Fruit fly (Drosophila melanogaster) whole organism, embryonic: ENCODE data around the gene CG31807.

Source experiments
- B-H2 ChIP-seq: fragments of 200-800 bp; sonication (Bioruptor generic); optimal IDR thresholded peaks from 2 replicates; lab custom pipeline; 2018; ENCODE audit warnings: missing biosample characterization, mild to moderate bottlenecking, missing genetic modification characterization
- BEAF-32 ChIP-seq: fragments of 200-800 bp; sonication (Bioruptor generic); optimal IDR thresholded peaks from 3 replicates; lab custom pipeline; 2017; ENCODE audit warnings: missing biosample characterization, missing genetic modification characterization, mild to moderate bottlenecking, moderate library complexity, missing genetic modification reagents
- CG10462 ChIP-seq: fragments of 200-800 bp; sonication (Bioruptor generic); optimal IDR thresholded peaks from 2 replicates; lab custom pipeline; 2016; ENCODE audit warnings: missing biosample characterization, missing genetic modification characterization
- CG11247 ChIP-seq: fragments of 200-800 bp; sonication (Bioruptor generic); IDR thresholded peaks from 2 replicates; pipeline ENCODE4 v1.3.6; 2022; ENCODE audit warnings: missing biosample characterization, missing genetic modification characterization
- CG11560 ChIP-seq: fragments of 200-800 bp; sonication (Bioruptor generic); IDR thresholded peaks from 3 replicates; pipeline ENCODE4 v1.3.6; 2022; ENCODE audit warnings: missing biosample characterization, missing genetic modification characterization
- CG12391 ChIP-seq: fragments of 200-800 bp; sonication (Bioruptor generic); optimal IDR thresholded peaks from 3 replicates; lab custom pipeline; 2018; ENCODE audit warnings: missing biosample characterization, mild to moderate bottlenecking, missing genetic modification characterization, moderate library complexity
- CG12659 ChIP-seq: fragments of 200-800 bp; sonication (Bioruptor generic); optimal IDR thresholded peaks from 3 replicates; lab custom pipeline; 2017; ENCODE audit warnings: mild to moderate bottlenecking, missing biosample characterization, missing genetic modification reagents, missing genetic modification characterization
- CG13624 ChIP-seq: fragments of 200-800 bp; sonication (Bioruptor generic); optimal IDR thresholded peaks from 2 replicates; lab custom pipeline; 2016; ENCODE audit warnings: missing biosample characterization, missing genetic modification characterization
- CG14965 ChIP-seq: fragments of 200-800 bp; sonication (Bioruptor generic); optimal IDR thresholded peaks from 2 replicates; lab custom pipeline; 2016; ENCODE audit warnings: missing biosample characterization, missing genetic modification characterization, borderline replicate concordance
- CG15073 ChIP-seq: fragments of 200-800 bp; sonication (Bioruptor generic); optimal IDR thresholded peaks from 2 replicates; lab custom pipeline; 2016; ENCODE audit warnings: missing biosample characterization, missing genetic modification characterization
- CG15479 ChIP-seq: fragments of 200-800 bp; sonication (Bioruptor generic); optimal IDR thresholded peaks from 3 replicates; lab custom pipeline; 2019; ENCODE audit warnings: missing biosample characterization, mild to moderate bottlenecking, missing genetic modification characterization, moderate library complexity
- CG15601 ChIP-seq: fragments of 200-800 bp; sonication (Bioruptor generic); optimal IDR thresholded peaks from 3 replicates; lab custom pipeline; 2019; ENCODE audit warnings: missing biosample characterization, mild to moderate bottlenecking, missing genetic modification characterization, moderate library complexity
- CG1603 ChIP-seq: fragments of 200-800 bp; sonication (Bioruptor generic); optimal IDR thresholded peaks from 2 replicates; lab custom pipeline; 2019; ENCODE audit warnings: missing biosample characterization, mild to moderate bottlenecking, missing genetic modification characterization, moderate library complexity
- CG18619 ChIP-seq: fragments of 200-800 bp; sonication (Bioruptor generic); optimal IDR thresholded peaks from 3 replicates; lab custom pipeline; 2017; ENCODE audit warnings: missing biosample characterization, mild to moderate bottlenecking, missing genetic modification characterization
- CG2199 ChIP-seq: fragments of 200-800 bp; sonication (Bioruptor generic); IDR thresholded peaks from 3 replicates; pipeline ENCODE4 v1.3.6; 2022; ENCODE audit warnings: missing biosample characterization, missing genetic modification characterization
- CG2678 ChIP-seq: fragments of 200-800 bp; sonication (Bioruptor generic); optimal IDR thresholded peaks from 3 replicates; lab custom pipeline; 2019; ENCODE audit warnings: missing biosample characterization, mild to moderate bottlenecking, missing genetic modification characterization, moderate library complexity
- CG31365 ChIP-seq: fragments of 200-800 bp; sonication (Bioruptor generic); optimal IDR thresholded peaks from 2 replicates; lab custom pipeline; 2018; ENCODE audit warnings: missing biosample characterization, mild to moderate bottlenecking, missing genetic modification characterization
- CG8290 ChIP-seq, 3 experiments: fragments of 200-800 bp; sonication (Bioruptor generic); optimal IDR thresholded peaks; 2 replicates each; lab custom pipeline; 2016 to 2019; ENCODE audit warnings: missing biosample characterization in 3 of 3, missing genetic modification characterization in 3 of 3, mild to moderate bottlenecking in 2 of 3, moderate library complexity in 1 of 3
- CG9797 ChIP-seq: fragments of 200-800 bp; sonication (Bioruptor generic); optimal IDR thresholded peaks from 3 replicates; lab custom pipeline; 2018; ENCODE audit warnings: missing biosample characterization, mild to moderate bottlenecking, missing genetic modification characterization
- CkIIα-i1 ChIP-seq: fragments of 200-800 bp; sonication (Bioruptor generic); IDR thresholded peaks from 2 replicates; pipeline ENCODE4 v1.3.6; 2022; ENCODE audit warnings: missing biosample characterization, missing genetic modification characterization
- Dip2 ChIP-seq: fragments of 200-800 bp; sonication (Bioruptor generic); IDR thresholded peaks from 2 replicates; pipeline ENCODE4 v1.3.6; 2022; ENCODE audit warnings: missing biosample characterization, missing genetic modification characterization
- Ets65A ChIP-seq: fragments of 200-800 bp; sonication (Bioruptor generic); peaks from one replicate; lab custom pipeline; 2016; ENCODE audit warnings: missing biosample characterization, missing genetic modification characterization
- Ets97D ChIP-seq: fragments of 200-800 bp; sonication (Bioruptor generic); optimal IDR thresholded peaks from 3 replicates; lab custom pipeline; 2016; ENCODE audit warnings: missing biosample characterization, missing genetic modification characterization
- Fer1 ChIP-seq: fragments of 200-800 bp; sonication (Bioruptor generic); optimal IDR thresholded peaks from 2 replicates; lab custom pipeline; 2017; ENCODE audit warnings: missing biosample characterization, mild to moderate bottlenecking, missing genetic modification characterization
- Gsc ChIP-seq: fragments of 200-800 bp; sonication (Bioruptor generic); IDR thresholded peaks from 2 replicates; pipeline ENCODE4 v1.3.6; 2022; ENCODE audit warnings: missing biosample characterization, missing genetic modification characterization
- HHEX ChIP-seq: fragments of 200-800 bp; sonication (Bioruptor generic); optimal IDR thresholded peaks from 3 replicates; lab custom pipeline; 2017; ENCODE audit warnings: missing biosample characterization, mild to moderate bottlenecking, missing genetic modification characterization, missing genetic modification reagents
- Mad ChIP-seq: fragments of 200-800 bp; sonication (Bioruptor generic); optimal IDR thresholded peaks from 2 replicates; lab custom pipeline; 2016; ENCODE audit warnings: missing biosample characterization, missing genetic modification characterization
- Ravus ChIP-seq: fragments of 200-800 bp; sonication (Bioruptor generic); IDR thresholded peaks from 2 replicates; pipeline ENCODE4 v1.3.6; 2022; ENCODE audit warnings: missing biosample characterization, missing genetic modification characterization
- Side ChIP-seq: fragments of 200-800 bp; sonication (Bioruptor generic); optimal IDR thresholded peaks from 2 replicates; lab custom pipeline; 2016; ENCODE audit warnings: missing biosample characterization, missing genetic modification characterization
- Sry-δ ChIP-seq: fragments of 200-800 bp; sonication (Bioruptor generic); optimal IDR thresholded peaks from 2 replicates; lab custom pipeline; 2016; ENCODE audit warnings: missing biosample characterization, missing genetic modification characterization
- Ssrp ChIP-seq: fragments of 200-800 bp; sonication (Bioruptor generic); optimal IDR thresholded peaks from 2 replicates; lab custom pipeline; 2018; ENCODE audit warnings: missing biosample characterization, mild to moderate bottlenecking, missing genetic modification characterization, moderate library complexity
- Taf1 ChIP-seq: fragments of 200-800 bp; sonication (Bioruptor generic); IDR thresholded peaks from 2 replicates; pipeline ENCODE4 v1.3.6; 2022; ENCODE audit warnings: missing biosample characterization, missing genetic modification characterization
- Trl ChIP-seq, 3 experiments: fragments of >200 bp in 2 of 3; fragments of 200-800 bp in 1 of 3; sonication (Bioruptor generic) in 1 of 3; optimal IDR thresholded peaks; 2 replicates in 1 of 3; 3 replicates in 2 of 3; lab custom pipeline; 2016 to 2017; ENCODE audit warnings: missing biosample characterization in 1 of 3, missing genetic modification characterization in 1 of 3
- Usf ChIP-seq: fragments of 200-800 bp; sonication (Bioruptor generic); optimal IDR thresholded peaks from 2 replicates; lab custom pipeline; 2017; ENCODE audit warnings: missing genotype, missing biosample characterization, missing genetic modification characterization
- crol ChIP-seq: fragments of 200-800 bp; sonication (Bioruptor generic); IDR thresholded peaks from 2 replicates; pipeline ENCODE4 v1.3.6; 2022; ENCODE audit warnings: missing biosample characterization, missing genetic modification characterization
- da ChIP-seq: fragments of 200-800 bp; sonication (Bioruptor generic); optimal IDR thresholded peaks from 2 replicates; lab custom pipeline; 2016; ENCODE audit warnings: missing biosample characterization, missing genetic modification characterization
- dan ChIP-seq: fragments of 200-800 bp; sonication (Bioruptor generic); IDR thresholded peaks from 2 replicates; pipeline ENCODE4 v1.3.6; 2022; ENCODE audit warnings: missing biosample characterization, missing genetic modification characterization
- dimm ChIP-seq: fragments of 200-800 bp; sonication (Bioruptor generic); IDR thresholded peaks from 2 replicates; pipeline ENCODE4 v1.3.6; 2022; ENCODE audit warnings: missing biosample characterization, missing genetic modification characterization
- disco-r ChIP-seq: fragments of 200-800 bp; sonication (Bioruptor generic); optimal IDR thresholded peaks from 2 replicates; lab custom pipeline; 2016; ENCODE audit warnings: missing biosample characterization, missing genetic modification characterization
- eve ChIP-seq, 2 experiments: fragments of >200 bp; optimal IDR thresholded peaks; 2 replicates each; lab custom pipeline; 2017; ENCODE audit warnings: missing biosample characterization in 2 of 2, missing genetic modification characterization in 2 of 2
- hbn ChIP-seq: fragments of 200-800 bp; sonication (Bioruptor generic); IDR thresholded peaks from 2 replicates; pipeline ENCODE4 v1.3.6; 2022; ENCODE audit warnings: missing biosample characterization, missing genetic modification characterization; ENCODE audit not compliant: partially characterized antibody
- knrl ChIP-seq: fragments of 200-800 bp; sonication (Bioruptor generic); IDR thresholded peaks from 3 replicates; pipeline ENCODE4 v1.3.6; 2022; ENCODE audit warnings: missing biosample characterization, missing genetic modification characterization; ENCODE audit not compliant: partially characterized antibody
- nerfin-1 ChIP-seq: fragments of 200-800 bp; sonication (Bioruptor generic); optimal IDR thresholded peaks from 3 replicates; lab custom pipeline; 2019; ENCODE audit warnings: missing biosample characterization, mild to moderate bottlenecking, missing genetic modification characterization, moderate library complexity
- oc ChIP-seq: fragments of 200-800 bp; sonication (Bioruptor generic); optimal IDR thresholded peaks from 2 replicates; lab custom pipeline; 2018; ENCODE audit warnings: missing biosample characterization, mild to moderate bottlenecking, missing genetic modification characterization, moderate library complexity
- otp ChIP-seq: fragments of 200-800 bp; sonication (Bioruptor generic); IDR thresholded peaks from 3 replicates; pipeline ENCODE4, ENCODE4 v1.3.6; 2022; ENCODE audit warnings: missing biosample characterization, missing genetic modification characterization
- pum ChIP-seq: fragments of 200-800 bp; sonication (Bioruptor generic); optimal IDR thresholded peaks from 2 replicates; lab custom pipeline; 2016; ENCODE audit warnings: missing biosample characterization, missing genetic modification characterization
- row ChIP-seq: fragments of 200-800 bp; sonication (Bioruptor generic); IDR thresholded peaks from 3 replicates; pipeline ENCODE4 v1.3.6; 2022; ENCODE audit warnings: missing biosample characterization, missing genetic modification characterization
- sqz ChIP-seq: fragments of 200-800 bp; sonication (Bioruptor generic); optimal IDR thresholded peaks from 3 replicates; lab custom pipeline; 2018; ENCODE audit warnings: missing biosample characterization, mild to moderate bottlenecking, missing genetic modification characterization
- twi ChIP-seq: fragments of 200-800 bp; optimal IDR thresholded peaks from 2 replicates; lab custom pipeline; 2019; ENCODE audit warnings: missing biosample characterization, mild to moderate bottlenecking, missing genetic modification characterization, moderate library complexity
- vfl ChIP-seq: fragments of 200-800 bp; sonication (Bioruptor generic); optimal IDR thresholded peaks from 2 replicates; lab custom pipeline; 2016; ENCODE audit warnings: missing biosample characterization, missing genetic modification characterization

Gene CG31807

DNA sequence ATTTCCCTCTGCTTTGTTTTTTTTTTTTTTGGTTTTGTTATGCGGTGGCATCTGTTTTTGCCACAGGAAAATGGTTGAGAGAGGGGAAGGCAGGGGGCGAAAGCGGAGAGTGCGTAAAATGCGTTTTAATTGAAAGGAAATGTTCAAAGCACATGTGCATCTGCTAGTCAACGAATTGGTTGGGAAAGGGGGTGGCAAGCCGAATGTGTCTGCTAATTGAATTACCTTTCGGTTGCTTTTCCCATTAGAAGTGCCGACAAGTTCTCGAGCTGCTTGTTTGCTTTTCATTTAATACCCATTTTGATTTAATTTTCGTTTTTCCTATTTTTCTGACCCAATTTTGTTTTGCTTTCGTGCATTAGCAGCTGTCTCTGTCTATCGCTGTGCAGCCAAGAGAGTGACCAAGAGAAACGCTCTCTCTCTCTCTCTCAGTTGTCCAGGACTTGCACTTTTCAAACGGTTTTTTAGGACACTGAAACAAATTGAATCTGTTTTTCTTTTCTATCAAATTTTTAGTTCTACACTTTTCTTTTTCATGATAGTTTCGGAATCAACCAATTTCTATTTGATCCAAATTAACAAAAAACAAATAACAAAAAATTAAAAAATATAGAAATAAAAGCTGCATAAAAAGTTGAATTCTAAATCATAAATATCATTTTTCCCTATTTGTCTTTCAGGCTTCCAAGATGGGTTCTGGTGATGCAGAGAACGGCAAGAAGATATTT lies 34.8 kb upstream of the CG31807 start (continued):
- 0 out of 3 replicates have a peak, but pooled peaks have one; percentile 13 for TF ChIP-seq CG2199 (GFP tag; lab: Robert Waterston, UW)
- no peak for TF ChIP-seq CG14965 (GFP tag; lab: Kevin White, UChicago)
- no peak for TF ChIP-seq Ssrp (tag; lab: Kevin White, UChicago)
- no peak for TF ChIP-seq eve (GFP tag; optimal IDR thresholded peaks at IDR 0.05; lab: Kevin White, UChicago)
- TF ChIP-seq CG15073 (GFP tag; lab: Kevin White, UChicago) = no peak
- peak; percentile 24 for TF ChIP-seq twi
- TF ChIP-seq CG18619 (GFP tag; lab: Kevin White, UChicago) = no peak
- no peak for TF ChIP-seq CG10462 (GFP tag; lab: Kevin White, UChicago)
- TF ChIP-seq CG11560 (tag; lab: Robert Waterston, UW) = no peak
- no peak for TF ChIP-seq dan (GFP tag; lab: Robert Waterston, UW)
- TF ChIP-seq sqz (GFP tag; lab: Kevin White, UChicago) = peak; percentile 16
- TF ChIP-seq otp = peak; percentile 55; the same call in 1 of the 3 replicates
- TF ChIP-seq nerfin-1 (tag; lab: Kevin White, UChicago) = peak; percentile 37
- no peak for TF ChIP-seq pum
- no peak for TF ChIP-seq dimm (GFP tag; lab: Robert Waterston, UW)
- no peak for TF ChIP-seq HHEX (GFP tag; lab: Kevin White, UChicago)
- no peak for TF ChIP-seq Side (GFP tag; lab: Kevin White, UChicago)
- TF ChIP-seq disco-r (GFP tag; lab: Kevin White, UChicago) = no peak
- no peak for TF ChIP-seq row (GFP tag; lab: Robert Waterston, UW)
- no peak for TF ChIP-seq Sry-δ (GFP tag; lab: Kevin White, UChicago)
- no peak for TF ChIP-seq CG2678 (tag; lab: Kevin White, UChicago)
- no peak for TF ChIP-seq Dip2 (GFP tag; lab: Robert Waterston, UW)
- peak; percentile 71 for TF ChIP-seq crol (GFP tag; lab: Robert Waterston, UW)
- TF ChIP-seq CG31365 = no peak
- no peak for TF ChIP-seq Taf1 (GFP tag; lab: Robert Waterston, UW)
- TF ChIP-seq Usf (GFP tag; lab: Kevin White, UChicago) = no peak
- TF ChIP-seq Fer1 (GFP tag; lab: Kevin White, UChicago) = no peak
- no peak for TF ChIP-seq Mad
- no peak for TF ChIP-seq vfl (GFP tag; lab: Kevin White, UChicago)
- no peak for TF ChIP-seq CG1603 (tag; lab: Kevin White, UChicago)
- TF ChIP-seq da (GFP tag; lab: Kevin White, UChicago) = no peak
- TF ChIP-seq CG8290 (GFP tag; optimal IDR thresholded peaks at IDR 0.05; lab: Kevin White, UChicago) = no peak
- TF ChIP-seq CG8290 (tag; optimal IDR thresholded peaks at IDR 0.05; lab: Kevin White, UChicago) = no peak
- no peak for TF ChIP-seq CG9797 (GFP tag; lab: Kevin White, UChicago)
- no peak for TF ChIP-seq Gsc (GFP tag; lab: Robert Waterston, UW)
- no peak for TF ChIP-seq CG12659 (GFP tag; lab: Kevin White, UChicago)
- no peak for TF ChIP-seq CG15479 (GFP tag; lab: Kevin White, UChicago)
- no peak for TF ChIP-seq CG11247 (GFP tag; lab: Robert Waterston, UW)
- TF ChIP-seq Ravus (GFP tag; lab: Robert Waterston, UW) = no peak
- TF ChIP-seq Trl (optimal IDR thresholded peaks at IDR 0.05; lab: Kevin White, UChicago) = peak; percentile 45 to 64
- no peak for TF ChIP-seq Trl (GFP tag; optimal IDR thresholded peaks at IDR 0.05; lab: Kevin White, UChicago)
- TF ChIP-seq BEAF-32 (GFP tag; lab: Kevin White, UChicago) = no peak
- no peak for TF ChIP-seq CG15601 (tag; lab: Kevin White, UChicago)
- no peak for TF ChIP-seq knrl (GFP tag; lab: Robert Waterston, UW)
- TF ChIP-seq CG13624 (GFP tag; lab: Kevin White, UChicago) = no peak
- TF ChIP-seq CkIIα-i1 (GFP tag; lab: Robert Waterston, UW) = no peak
- TF ChIP-seq Ets65A (GFP tag; lab: Kevin White, UChicago) = peak; percentile 54
- no peak for TF ChIP-seq Ets97D
- TF ChIP-seq CG12391 (tag; lab: Kevin White, UChicago) = no peak
- no peak for TF ChIP-seq oc (tag; lab: Kevin White, UChicago)
- no peak for TF ChIP-seq hbn (GFP tag; lab: Robert Waterston, UW)
- TF ChIP-seq B-H2 = no peak
